Fruit fly (Drosophila melanogaster): Measurements from ENCODE around the gene HGTX.
A peak's percentile ranks its signal among the peaks of the same experiment; 100 is the strongest.

HGTX gene

dm6 chr3L:14550839-14551415, 48.4 kb downstream of the HGTX start, which contains the start of gene Gbs-70E (continued):
- TF ChIP-seq Elba2 (GFP tag; optimal IDR thresholded peaks at IDR 0.05), result no peak
- peak; percentile 66 for TF ChIP-seq CG17612 (GFP tag; IDR thresholded peaks at IDR 0.05)
- TF ChIP-seq CG12104 (GFP tag; optimal IDR thresholded peaks at IDR 0.05), result peak; percentile 89
- TF ChIP-seq dmrt99B (tag; optimal IDR thresholded peaks at IDR 0.05), result peak; percentile 92
- TF ChIP-seq sima (GFP tag; optimal IDR thresholded peaks at IDR 0.05), result peak; percentile 77
- TF ChIP-seq CG1233 (GFP tag; optimal IDR thresholded peaks at IDR 0.05), result peak; percentile 91
- TF ChIP-seq CG3847 (GFP tag; IDR thresholded peaks at IDR 0.05), result peak; percentile 90
- TF ChIP-seq chn (GFP tag; optimal IDR thresholded peaks at IDR 0.05), result peak; percentile 83
- peak; percentile 80 for TF ChIP-seq slou (GFP tag; optimal IDR thresholded peaks at IDR 0.05)
- peak; percentile 60; the same call in 1 of the 2 replicates for TF ChIP-seq Poxn (GFP tag; IDR thresholded peaks at IDR 0.05)
- peak; percentile 88 for TF ChIP-seq maf-S (GFP tag; optimal IDR thresholded peaks at IDR 0.05)
- no peak for TF ChIP-seq Doc3 (GFP tag; IDR thresholded peaks at IDR 0.05; ENCODE audit: partially characterized antibody)
- peak; percentile 86 for TF ChIP-seq CG9437 (GFP tag; optimal IDR thresholded peaks at IDR 0.05)
- peak; percentile 93 for TF ChIP-seq Fer1 (GFP tag; optimal IDR thresholded peaks at IDR 0.05)
- peak; percentile 89 for TF ChIP-seq Antp (GFP tag; optimal IDR thresholded peaks at IDR 0.05)
- TF ChIP-seq CG17359 (tag; optimal IDR thresholded peaks at IDR 0.05), result peak; percentile 91
- TF ChIP-seq CG14710 (tag; optimal IDR thresholded peaks at IDR 0.05), result peak; percentile 90
- peak; percentile 77 for TF ChIP-seq emc (GFP tag; optimal IDR thresholded peaks at IDR 0.05)
- TF ChIP-seq yki (optimal IDR thresholded peaks at IDR 0.05), result peak; percentile 88
- peak; percentile 70 for TF ChIP-seq CG3065 (GFP tag; optimal IDR thresholded peaks at IDR 0.05)
- peak; percentile 93 for TF ChIP-seq CG15269 (tag; optimal IDR thresholded peaks at IDR 0.05)
- peak; percentile 79 for TF ChIP-seq CG6813 (GFP tag; optimal IDR thresholded peaks at IDR 0.05)
- TF ChIP-seq CG13123 (GFP tag; optimal IDR thresholded peaks at IDR 0.05), result peak; percentile 85
- peak; percentile 84 for TF ChIP-seq ERR (GFP tag; optimal IDR thresholded peaks at IDR 0.05)
- TF ChIP-seq nau (GFP tag; optimal IDR thresholded peaks at IDR 0.05), result peak; percentile 91
- TF ChIP-seq ci (GFP tag; IDR thresholded peaks at IDR 0.05), result peak; percentile 90
- peak; percentile 94 for TF ChIP-seq CG2120 (GFP tag; optimal IDR thresholded peaks at IDR 0.05)
- peak; percentile 70; the same call in 1 of the 2 replicates for TF ChIP-seq ro (GFP tag; IDR thresholded peaks at IDR 0.05)
- peak; percentile 94 for TF ChIP-seq CG13624 (GFP tag; optimal IDR thresholded peaks at IDR 0.05)
- peak; percentile 89 for TF ChIP-seq Hr3 (GFP tag; optimal IDR thresholded peaks at IDR 0.05)
- peak; percentile 89 for TF ChIP-seq trem (tag; optimal IDR thresholded peaks at IDR 0.05)
- TF ChIP-seq oc (tag; optimal IDR thresholded peaks at IDR 0.05), result peak; percentile 86
- TF ChIP-seq Bgb (GFP tag; IDR thresholded peaks at IDR 0.05; ENCODE audit: partially characterized antibody), result peak; percentile 61; the same call in 1 of the 2 replicates
- no peak for TF ChIP-seq Tbp (GFP tag; optimal IDR thresholded peaks at IDR 0.05)
- TF ChIP-seq CG6654 (GFP tag; optimal IDR thresholded peaks at IDR 0.05), result peak; percentile 13
- peak; percentile 82 for TF ChIP-seq Max (GFP tag; optimal IDR thresholded peaks at IDR 0.05)
- TF ChIP-seq sens (GFP tag), result peak; percentile 99
- peak; percentile 93 for TF ChIP-seq Chrac-16 (GFP tag; optimal IDR thresholded peaks at IDR 0.05)
- peak; percentile 82 for TF ChIP-seq CG31224 (GFP tag; IDR thresholded peaks at IDR 0.05)
- TF ChIP-seq lov (optimal IDR thresholded peaks at IDR 0.05), result no peak
- peak; percentile 83 for TF ChIP-seq lov (GFP tag; IDR thresholded peaks at IDR 0.05)
- TF ChIP-seq MTF-1 (GFP tag; optimal IDR thresholded peaks at IDR 0.05; ENCODE audit: borderline replicate concordance), result peak; percentile 78
- peak; percentile 93 for TF ChIP-seq CG10979 (tag; optimal IDR thresholded peaks at IDR 0.05)
- TF ChIP-seq Meics (GFP tag; optimal IDR thresholded peaks at IDR 0.05), result peak; percentile 89
- peak; percentile 97 for TF ChIP-seq vvl (GFP tag; IDR thresholded peaks at IDR 0.05)
- peak; percentile 88 for TF ChIP-seq HHEX (GFP tag; optimal IDR thresholded peaks at IDR 0.05)
- peak; percentile 74 for TF ChIP-seq CG1603 (tag; optimal IDR thresholded peaks at IDR 0.05)
- peak in 1 of 2 experiments; percentile 72 for TF ChIP-seq insv (GFP tag; optimal IDR thresholded peaks at IDR 0.05)
- TF ChIP-seq CG4820 (GFP tag; optimal IDR thresholded peaks at IDR 0.05), result peak; percentile 85
- TF ChIP-seq Side (GFP tag; optimal IDR thresholded peaks at IDR 0.05), result peak; percentile 94
- peak; percentile 62; the same call in 1 of the 2 replicates for TF ChIP-seq CG13287 (GFP tag; IDR thresholded peaks at IDR 0.05; ENCODE audit: partially characterized antibody)
